Worm (Caenorhabditis elegans) whole organism, midembryonic: ENCODE data around the gene nhr-104.

Source experiments
- flt-1 ChIP-seq: fragments of 200-800 bp; sonication (Bioruptor generic); IDR thresholded peaks from 2 replicates; pipeline ENCODE4 v1.3.6; 2022; ENCODE audit warnings: missing genetic modification characterization, missing compliant biosample characterization
- tab-1 ChIP-seq: fragments of 200-800 bp; sonication (Bioruptor generic); IDR thresholded peaks from 2 replicates; pipeline ENCODE4 v1.3.6; 2022; ENCODE audit warnings: missing genetic modification characterization, missing compliant biosample characterization
- ztf-23 ChIP-seq: fragments of 200-800 bp; sonication (Bioruptor generic); IDR thresholded peaks from 2 replicates; pipeline ENCODE4 v1.3.6; 2022; ENCODE audit warnings: missing genetic modification reagents, missing genetic modification characterization, missing compliant biosample characterization

DNA sequence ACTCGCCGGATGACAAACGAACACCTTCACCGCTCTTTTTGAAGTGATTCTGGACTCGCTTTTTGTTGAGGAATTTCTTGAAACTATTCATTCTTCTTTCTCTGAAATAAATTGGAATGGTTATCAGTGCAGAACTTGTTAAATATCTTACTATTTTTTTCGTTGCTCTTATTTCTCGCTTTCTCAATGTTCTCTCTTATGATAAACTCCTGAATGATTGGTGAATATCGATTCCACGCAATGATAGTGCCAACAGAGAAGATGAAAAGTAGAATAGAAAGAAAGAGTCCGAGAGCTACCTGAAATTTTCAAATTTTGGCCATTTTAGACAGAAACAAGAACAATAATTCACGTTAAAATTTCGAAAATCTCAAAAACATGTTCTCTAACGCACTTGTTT lies 20.9 kb upstream of the nhr-104 start, which contains the start of gene ubxn-6:
- TF ChIP-seq ztf-23 (GFP tag; lab: Robert Waterston, UW) = no peak
- TF ChIP-seq flt-1 (GFP tag; lab: Robert Waterston, UW) = no peak
- no peak for TF ChIP-seq tab-1
